Worm (Caenorhabditis elegans) whole organism, L1 larva: Measurements from ENCODE around the gene faah-1.

Experiments
- C04F5.9 ChIP-seq: sonication (generic microtip); optimal IDR thresholded peaks from 2 replicates; lab custom pipeline; 2016; ENCODE audit warnings: missing genetic modification characterization, missing compliant biosample characterization
- C34B4.2 ChIP-seq: sonication (generic microtip); optimal IDR thresholded peaks from 2 replicates; lab custom pipeline; 2017; ENCODE audit warnings: mild to moderate bottlenecking, missing genetic modification characterization, missing compliant biosample characterization
- F16B12.6 ChIP-seq: fragments of 150-350 bp; optimal IDR thresholded peaks from 2 replicates; lab custom pipeline; 2014; ENCODE audit warnings: missing biosample characterization, missing genetic modification characterization
- aha-1 ChIP-seq: fragments of 150-350 bp; optimal IDR thresholded peaks from 2 replicates; lab custom pipeline; 2014; ENCODE audit warnings: missing biosample characterization, missing genetic modification characterization
- aly-2 ChIP-seq: fragments of 150-350 bp; optimal IDR thresholded peaks from 2 replicates; lab custom pipeline; 2014; ENCODE audit warnings: missing biosample characterization, missing genetic modification characterization
- blmp-1 ChIP-seq: fragments of 150-350 bp; optimal IDR thresholded peaks from 2 replicates; lab custom pipeline; 2014; ENCODE audit warnings: missing biosample characterization, missing genetic modification characterization
- ceh-8 ChIP-seq: fragments of 200-800 bp; sonication (Bioruptor generic); optimal IDR thresholded peaks from 2 replicates; lab custom pipeline; 2018; ENCODE audit warnings: mild to moderate bottlenecking, missing genetic modification characterization, moderate library complexity, missing compliant biosample characterization
- ceh-82 ChIP-seq, 3 experiments: fragments of 150-350 bp in 1 of 3; sonication (generic microtip) in 2 of 3; optimal IDR thresholded peaks; 2 replicates each; lab custom pipeline; 2014 to 2017; ENCODE audit warnings: missing biosample characterization in 3 of 3, missing genetic modification characterization in 3 of 3
- ceh-90 ChIP-seq: sonication (generic microtip); optimal IDR thresholded peaks from 2 replicates; lab custom pipeline; 2016; ENCODE audit warnings: missing genetic modification characterization, missing compliant biosample characterization
- ces-1 ChIP-seq: fragments of 150-350 bp; optimal IDR thresholded peaks from 2 replicates; lab custom pipeline; 2014; ENCODE audit warnings: missing biosample characterization, missing genetic modification reagents, missing genetic modification characterization
- efl-1 ChIP-seq, 4 experiments: fragments of 150-350 bp; optimal IDR thresholded peaks in 3 of 4; peaks in 1 of 4; 1 replicate in 1 of 4; 2 replicates in 3 of 4; lab custom pipeline; 2014; ENCODE audit warnings: missing biosample characterization in 2 of 4, missing genetic modification characterization in 2 of 4, missing genetic modification reagents in 2 of 4
- egl-13 ChIP-seq: sonication (generic microtip); optimal IDR thresholded peaks from 2 replicates; lab custom pipeline; 2016; ENCODE audit warnings: missing genotype, missing genetic modification reagents, missing genetic modification characterization, missing compliant biosample characterization
- egl-27 ChIP-seq, 2 experiments: fragments of 150-350 bp in 1 of 2; sonication (generic microtip); optimal IDR thresholded peaks; 3 replicates each; lab custom pipeline; 2017 to 2018; ENCODE audit warnings: missing biosample characterization in 2 of 2, missing genetic modification characterization in 2 of 2, missing genetic modification reagents in 2 of 2
- elt-2 ChIP-seq: sonication (generic microtip); optimal IDR thresholded peaks from 2 replicates; lab custom pipeline; 2016; ENCODE audit warnings: missing genetic modification characterization, mild to moderate bottlenecking, inconsistent platforms, missing compliant biosample characterization, missing genetic modification reagents
- elt-3 ChIP-seq, 6 experiments: fragments of 150-350 bp in 1 of 6; sonication (generic microtip); optimal IDR thresholded peaks; 2 replicates each; lab custom pipeline; 2017 to 2018; ENCODE audit warnings: missing biosample characterization in 6 of 6, missing genetic modification characterization in 6 of 6, inconsistent platforms in 1 of 6
- fkh-10 ChIP-seq: sonication (generic microtip); optimal IDR thresholded peaks from 2 replicates; lab custom pipeline; 2017; ENCODE audit warnings: missing biosample characterization, missing genetic modification reagents, missing genetic modification characterization
- fos-1 ChIP-seq: fragments of 150-350 bp; optimal IDR thresholded peaks from 2 replicates; lab custom pipeline; 2014; ENCODE audit warnings: missing biosample characterization, missing genetic modification characterization
- grh-1 ChIP-seq: fragments of 200-800 bp; sonication (Bioruptor generic); IDR thresholded peaks from 2 replicates; pipeline ENCODE4 v1.3.6; 2022; ENCODE audit warnings: missing genetic modification reagents, missing genetic modification characterization, missing compliant biosample characterization
- hlh-17 ChIP-seq: fragments of 200-800 bp; sonication (Bioruptor generic); optimal IDR thresholded peaks from 2 replicates; lab custom pipeline; 2018; ENCODE audit warnings: missing genetic modification characterization, mild to moderate bottlenecking, missing compliant biosample characterization, moderate library complexity, borderline replicate concordance
- lin-13 ChIP-seq: fragments of 150-350 bp; optimal IDR thresholded peaks from 2 replicates; lab custom pipeline; 2014; ENCODE audit warnings: missing biosample characterization, missing genetic modification reagents, missing genetic modification characterization
- lin-14 ChIP-seq: fragments of 200-800 bp; sonication (Bioruptor generic); optimal IDR thresholded peaks from 2 replicates; lab custom pipeline; 2018; ENCODE audit warnings: mild to moderate bottlenecking, missing genetic modification characterization, moderate library complexity, missing compliant biosample characterization
- lir-3 ChIP-seq: sonication (generic microtip); optimal IDR thresholded peaks from 2 replicates; lab custom pipeline; 2016; ENCODE audit warnings: mild to moderate bottlenecking, missing genetic modification characterization, moderate library complexity, missing compliant biosample characterization; ENCODE audit not compliant: poor library complexity
- mab-9 ChIP-seq: fragments of 200-800 bp; sonication (Bioruptor generic); IDR thresholded peaks from 2 replicates; pipeline ENCODE4 v1.3.6; 2022; ENCODE audit warnings: missing genetic modification reagents, missing genetic modification characterization, missing compliant biosample characterization
- mdl-1 ChIP-seq, 2 experiments: fragments of 150-350 bp; optimal IDR thresholded peaks; 2 replicates each; lab custom pipeline; 2014 to 2017; ENCODE audit warnings: missing biosample characterization in 2 of 2, missing genetic modification characterization in 2 of 2, inconsistent platforms in 1 of 2
- mep-1 ChIP-seq: fragments of 150-350 bp; optimal IDR thresholded peaks from 2 replicates; lab custom pipeline; 2014; ENCODE audit warnings: missing biosample characterization, missing genetic modification characterization
- nhr-12 ChIP-seq: sonication (generic microtip); optimal IDR thresholded peaks from 2 replicates; lab custom pipeline; 2017; ENCODE audit warnings: missing biosample characterization, missing genetic modification characterization
- nhr-237 ChIP-seq: fragments of 150-350 bp; optimal IDR thresholded peaks from 2 replicates; lab custom pipeline; 2014; ENCODE audit warnings: missing biosample characterization, missing genetic modification characterization
- nhr-28 ChIP-seq: fragments of 150-350 bp; optimal IDR thresholded peaks from 2 replicates; lab custom pipeline; 2014; ENCODE audit warnings: missing biosample characterization, missing genetic modification characterization
- nhr-77 ChIP-seq: fragments of 150-350 bp; optimal IDR thresholded peaks from 2 replicates; lab custom pipeline; 2014; ENCODE audit warnings: missing biosample characterization, missing genetic modification characterization
- nhr-85 ChIP-seq: sonication (generic microtip); peaks from one replicate; lab custom pipeline; 2016; ENCODE audit warnings: missing genetic modification characterization, inconsistent platforms, missing compliant biosample characterization
- pax-3 ChIP-seq: fragments of 200-800 bp; sonication (Bioruptor generic); optimal IDR thresholded peaks from 2 replicates; lab custom pipeline; 2018; ENCODE audit warnings: mild to moderate bottlenecking, missing genetic modification characterization, moderate library complexity, missing compliant biosample characterization
- pqm-1 ChIP-seq: sonication (generic microtip); optimal IDR thresholded peaks from 3 replicates; lab custom pipeline; 2017; ENCODE audit warnings: missing biosample characterization, missing genetic modification characterization
- sox-4 ChIP-seq: sonication (generic microtip); optimal IDR thresholded peaks from 2 replicates; lab custom pipeline; 2016; ENCODE audit warnings: missing genetic modification characterization, missing compliant biosample characterization
- tbx-2 ChIP-seq: sonication (generic microtip); optimal IDR thresholded peaks from 2 replicates; lab custom pipeline; 2016; ENCODE audit warnings: missing genetic modification characterization, missing compliant biosample characterization
- unc-62 ChIP-seq: fragments of 150-350 bp; optimal IDR thresholded peaks from 2 replicates; lab custom pipeline; 2014; ENCODE audit warnings: missing biosample characterization, missing genetic modification reagents, missing genetic modification characterization
- unc-98 ChIP-seq: fragments of 200-800 bp; sonication (Bioruptor generic); IDR thresholded peaks from 2 replicates; pipeline ENCODE4 v1.3.6; 2022; ENCODE audit warnings: missing genetic modification characterization, missing compliant biosample characterization
- vab-15 ChIP-seq: sonication (generic microtip); optimal IDR thresholded peaks from 2 replicates; lab custom pipeline; 2017; ENCODE audit warnings: missing genotype, mild to moderate bottlenecking, missing genetic modification characterization, missing compliant biosample characterization
- zag-1 ChIP-seq: fragments of 150-350 bp; optimal IDR thresholded peaks from 2 replicates; lab custom pipeline; 2014; ENCODE audit warnings: missing biosample characterization, missing genetic modification characterization

Gene faah-1

ce11 chrIV:8171376-8171775, 12.2 kb downstream of the faah-1 start:
- TF ChIP-seq mep-1 (no peak), egl-13 (tag; lab: Kevin White, UChicago) (no peak), lin-14 (peak; percentile 51), nhr-85 (tag; lab: Kevin White, UChicago) (peak; percentile 75), blmp-1 (tag; lab: Kevin White, UChicago) (peak; percentile 7), pqm-1 (no peak), zag-1 (tag; lab: Kevin White, UChicago) (no peak)

ce11 chrIV:8173610-8174009, 14.4 kb downstream of the faah-1 start:
- no peak for TF ChIP-seq efl-1 (optimal IDR thresholded peaks at IDR 0.05; lab: Kevin White, UChicago)
- TF ChIP-seq efl-1 (GFP tag; optimal IDR thresholded peaks at IDR 0.05 in 1 of 2; lab: Kevin White, UChicago) = peak in 1 of 2 experiments; percentile 18
- no peak for TF ChIP-seq ces-1 (GFP tag; lab: Kevin White, UChicago)
- no peak for TF ChIP-seq aha-1 (tag; lab: Kevin White, UChicago)
- no peak for TF ChIP-seq C04F5.9
- TF ChIP-seq blmp-1 (tag; lab: Kevin White, UChicago) = peak; percentile 85

ce11 chrIV:8174792-8175191, 15.6 kb downstream of the faah-1 start:
- TF ChIP-seq elt-2 = peak; percentile 13
- TF ChIP-seq C34B4.2 (tag; lab: Kevin White, UChicago) = no peak
- peak in 1 of 6 experiments; percentile 12 for TF ChIP-seq elt-3 (tag; optimal IDR thresholded peaks at IDR 0.05; lab: Kevin White, UChicago)
- TF ChIP-seq ceh-82 (tag; optimal IDR thresholded peaks at IDR 0.05; lab: Kevin White, UChicago) = no peak
- TF ChIP-seq blmp-1 (tag; lab: Kevin White, UChicago) = peak; percentile 83
- TF ChIP-seq lin-14 = peak; percentile 45

- no peak for TF ChIP-seq lir-3 (tag; lab: Kevin White, UChicago)
- no peak for TF ChIP-seq fos-1
- no peak for TF ChIP-seq aly-2 (tag; lab: Kevin White, UChicago)
- peak; percentile 63 for TF ChIP-seq nhr-85 (tag; lab: Kevin White, UChicago)
- peak; percentile 33 for TF ChIP-seq lin-14
- no peak for TF ChIP-seq unc-62 (GFP tag; lab: Kevin White, UChicago)
- TF ChIP-seq, all 84 proteins: peak for 2
Measured at ce11 chrIV:8175686-8176532, 16.7 kb downstream of the faah-1 start, which contains the start of gene pct-1. pct-1 (plus strand) TSS chrIV:8176482.

ce11 chrIV:8181404-8181803, 22.2 kb downstream of the faah-1 start:
- peak; percentile 65 for TF ChIP-seq fkh-10 (GFP tag; lab: Kevin White, UChicago)
- TF ChIP-seq unc-98 = no peak

- peak; percentile 56 for TF ChIP-seq fkh-10 (GFP tag; lab: Kevin White, UChicago)
- TF ChIP-seq sox-4 = no peak
- TF ChIP-seq lin-14 = peak; percentile 5
Measured at ce11 chrIV:8182566-8182965, 23.4 kb downstream of the faah-1 start.

- peak; percentile 22 to 40 for TF ChIP-seq efl-1 (optimal IDR thresholded peaks at IDR 0.05; lab: Kevin White, UChicago)
- no peak for TF ChIP-seq efl-1 (GFP tag; optimal IDR thresholded peaks at IDR 0.05 in 1 of 2; lab: Kevin White, UChicago)
- no peak for TF ChIP-seq nhr-28
- TF ChIP-seq hlh-17 = no peak
- no peak for TF ChIP-seq mdl-1 (tag; optimal IDR thresholded peaks at IDR 0.05; lab: Kevin White, UChicago)
- TF ChIP-seq vab-15 (tag; lab: Kevin White, UChicago) = no peak
- TF ChIP-seq sox-4 = peak; percentile 9
- no peak for TF ChIP-seq nhr-12 (tag; lab: Kevin White, UChicago)
- TF ChIP-seq lin-13 (GFP tag; lab: Kevin White, UChicago) = no peak
- no peak for TF ChIP-seq ces-1 (GFP tag; lab: Kevin White, UChicago)
- TF ChIP-seq aly-2 (tag; lab: Kevin White, UChicago) = no peak
- no peak for TF ChIP-seq nhr-237 (tag; lab: Kevin White, UChicago)
- peak; percentile 47 for TF ChIP-seq ceh-8
- peak; percentile 86 for TF ChIP-seq lin-14
- peak; percentile 42 for TF ChIP-seq tbx-2
- TF ChIP-seq egl-27 (tag; optimal IDR thresholded peaks at IDR 0.05; lab: Kevin White, UChicago) = peak in 1 of 2 experiments; percentile 31
- TF ChIP-seq mab-9 (GFP tag; lab: Robert Waterston, UW) = peak; percentile 47; the same call in 1 of the 2 replicates
- TF ChIP-seq grh-1 (GFP tag; lab: Robert Waterston, UW) = no peak
- TF ChIP-seq ceh-90 (tag; lab: Kevin White, UChicago) = no peak
- no peak for TF ChIP-seq nhr-77
- no peak for TF ChIP-seq F16B12.6 (tag; lab: Kevin White, UChicago)
- TF ChIP-seq pax-3 (tag; lab: Kevin White, UChicago) = no peak
Measured at ce11 chrIV:8183313-8183712, 24.1 kb downstream of the faah-1 start.
